Fruit fly (Drosophila melanogaster) whole organism, embryonic: Measurements from ENCODE around the gene CG13912.

Experiments
- Awh ChIP-seq: fragments of 200-800 bp; sonication (Bioruptor generic); IDR thresholded peaks from 2 replicates; pipeline ENCODE4, ENCODE4 v1.3.6; 2022; ENCODE audit warnings: missing biosample characterization, missing genetic modification characterization
- Bgb ChIP-seq: fragments of 200-800 bp; sonication (Bioruptor generic); IDR thresholded peaks from 2 replicates; pipeline ENCODE4 v1.3.6; 2022; ENCODE audit warnings: missing biosample characterization, missing genetic modification characterization; ENCODE audit not compliant: partially characterized antibody
- Blimp-1 ChIP-seq: fragments of 200-800 bp; sonication (Bioruptor generic); optimal IDR thresholded peaks from 3 replicates; lab custom pipeline; 2018; ENCODE audit warnings: missing biosample characterization, missing genetic modification characterization, mild to moderate bottlenecking, moderate library complexity, missing genetic modification reagents
- Bteb2 ChIP-seq: fragments of 200-800 bp; sonication (Bioruptor generic); optimal IDR thresholded peaks from 2 replicates; lab custom pipeline; 2016; ENCODE audit warnings: missing biosample characterization, missing genetic modification characterization
- CG10959 ChIP-seq: fragments of 200-800 bp; sonication (Bioruptor generic); IDR thresholded peaks from 2 replicates; pipeline ENCODE4 v1.3.6; 2022; ENCODE audit warnings: missing biosample characterization, missing genetic modification characterization
- CG11504 ChIP-seq: fragments of 200-800 bp; sonication (Bioruptor generic); optimal IDR thresholded peaks from 3 replicates; lab custom pipeline; 2019; ENCODE audit warnings: missing biosample characterization, mild to moderate bottlenecking, missing genetic modification characterization, moderate library complexity
- CG11723 ChIP-seq: fragments of 200-800 bp; sonication (Bioruptor generic); optimal IDR thresholded peaks from 2 replicates; lab custom pipeline; 2017; ENCODE audit warnings: missing biosample characterization, mild to moderate bottlenecking, missing genetic modification characterization
- CG12769 ChIP-seq: fragments of 200-800 bp; sonication (Bioruptor generic); optimal IDR thresholded peaks from 2 replicates; lab custom pipeline; 2019; ENCODE audit warnings: missing biosample characterization, mild to moderate bottlenecking, missing genetic modification characterization, moderate library complexity
- CG12942 ChIP-seq: fragments of 200-800 bp; sonication (Bioruptor generic); optimal IDR thresholded peaks from 3 replicates; lab custom pipeline; 2016; ENCODE audit warnings: missing biosample characterization, missing genetic modification characterization
- CG14860 ChIP-seq: fragments of 200-800 bp; sonication (Bioruptor generic); IDR thresholded peaks from 3 replicates; pipeline ENCODE4 v1.3.6; 2022; ENCODE audit warnings: missing biosample characterization, missing genetic modification characterization; ENCODE audit not compliant: partially characterized antibody
- CG15011 ChIP-seq: fragments of 200-800 bp; sonication (Bioruptor generic); optimal IDR thresholded peaks from 3 replicates; lab custom pipeline; 2018; ENCODE audit warnings: missing biosample characterization, mild to moderate bottlenecking, missing genetic modification characterization
- CG18262 ChIP-seq: fragments of 200-800 bp; optimal IDR thresholded peaks from 3 replicates; lab custom pipeline; 2019; ENCODE audit warnings: missing biosample characterization, mild to moderate bottlenecking, missing genetic modification characterization, moderate library complexity
- CG18764 ChIP-seq: fragments of 200-800 bp; sonication (Bioruptor generic); optimal IDR thresholded peaks from 3 replicates; lab custom pipeline; 2016; ENCODE audit warnings: missing biosample characterization, missing genetic modification characterization
- CG2712 ChIP-seq: fragments of 200-800 bp; optimal IDR thresholded peaks from 3 replicates; lab custom pipeline; 2019; ENCODE audit warnings: missing biosample characterization, mild to moderate bottlenecking, missing genetic modification characterization, moderate library complexity
- CG31388 ChIP-seq: fragments of 200-800 bp; sonication (Bioruptor generic); optimal IDR thresholded peaks from 2 replicates; lab custom pipeline; 2016; ENCODE audit warnings: missing biosample characterization, missing genetic modification characterization
- CG32767 ChIP-seq: fragments of 200-800 bp; sonication (Bioruptor generic); IDR thresholded peaks from 2 replicates; pipeline ENCODE4 v1.3.6; 2022; ENCODE audit warnings: missing biosample characterization, missing genetic modification characterization
- CG33557 ChIP-seq: fragments of 200-800 bp; sonication (Bioruptor generic); optimal IDR thresholded peaks from 2 replicates; lab custom pipeline; 2019; ENCODE audit warnings: missing biosample characterization, mild to moderate bottlenecking, missing genetic modification characterization, moderate library complexity
- CG4328 ChIP-seq: fragments of 200-800 bp; sonication (Bioruptor generic); optimal IDR thresholded peaks from 3 replicates; lab custom pipeline; 2017; ENCODE audit warnings: missing biosample characterization, missing genetic modification reagents, missing genetic modification characterization
- CG4360 ChIP-seq: fragments of 200-800 bp; sonication (Bioruptor generic); IDR thresholded peaks from 2 replicates; pipeline ENCODE4 v1.3.6; 2022; ENCODE audit warnings: missing biosample characterization, missing genetic modification characterization
- CG4707 ChIP-seq: fragments of 200-800 bp; sonication (Bioruptor generic); optimal IDR thresholded peaks from 2 replicates; lab custom pipeline; 2018; ENCODE audit warnings: missing biosample characterization, mild to moderate bottlenecking, missing genetic modification characterization, moderate library complexity
- CG4730 ChIP-seq: fragments of 200-800 bp; sonication (Bioruptor generic); IDR thresholded peaks from 2 replicates; pipeline ENCODE4 v1.3.6; 2022; ENCODE audit warnings: missing biosample characterization, missing genetic modification characterization
- CG7987 ChIP-seq: fragments of 200-800 bp; sonication (Bioruptor generic); optimal IDR thresholded peaks from 2 replicates; lab custom pipeline; 2018; ENCODE audit warnings: missing biosample characterization, mild to moderate bottlenecking, missing genetic modification characterization, moderate library complexity
- CG8359 ChIP-seq: fragments of 200-800 bp; sonication (Bioruptor generic); optimal IDR thresholded peaks from 2 replicates; lab custom pipeline; 2017; ENCODE audit warnings: missing biosample characterization, mild to moderate bottlenecking, missing genetic modification characterization, borderline replicate concordance
- CG8388 ChIP-seq: fragments of 200-800 bp; sonication (Bioruptor generic); optimal IDR thresholded peaks from 2 replicates; lab custom pipeline; 2019; ENCODE audit warnings: missing biosample characterization, mild to moderate bottlenecking, missing genetic modification characterization, moderate library complexity
- CG9876 ChIP-seq: fragments of 200-800 bp; sonication (Bioruptor generic); optimal IDR thresholded peaks from 2 replicates; lab custom pipeline; 2016; ENCODE audit warnings: missing biosample characterization, missing genetic modification characterization
- D19A ChIP-seq: fragments of 200-800 bp; optimal IDR thresholded peaks from 3 replicates; lab custom pipeline; 2019; ENCODE audit warnings: missing biosample characterization, mild to moderate bottlenecking, missing genetic modification characterization, moderate library complexity
- Eip74EF ChIP-seq, 2 experiments: fragments of 200-800 bp in 1 of 2; fragments of >200 bp in 1 of 2; sonication (Bioruptor generic) in 1 of 2; optimal IDR thresholded peaks; 2 replicates each; lab custom pipeline; 2017 to 2019; ENCODE audit warnings: missing biosample characterization in 2 of 2, missing genetic modification characterization in 2 of 2, mild to moderate bottlenecking in 1 of 2, moderate library complexity in 1 of 2
- HLH3B ChIP-seq: fragments of 200-800 bp; sonication (Bioruptor generic); IDR thresholded peaks from 2 replicates; pipeline ENCODE4 v1.3.6; 2022; ENCODE audit warnings: missing biosample characterization, missing genetic modification characterization
- NC2α ChIP-seq: fragments of 200-800 bp; sonication (Bioruptor generic); optimal IDR thresholded peaks from 2 replicates; lab custom pipeline; 2016; ENCODE audit warnings: missing biosample characterization, missing genetic modification characterization
- Optix ChIP-seq: fragments of 200-800 bp; sonication (Bioruptor generic); IDR thresholded peaks from 3 replicates; pipeline ENCODE4 v1.3.6; 2022; ENCODE audit warnings: missing biosample characterization, missing genetic modification characterization
- Poxn ChIP-seq: fragments of 200-800 bp; sonication (Bioruptor generic); IDR thresholded peaks from 2 replicates; pipeline ENCODE4 v1.3.6; 2022; ENCODE audit warnings: missing biosample characterization, missing genetic modification characterization
- Six4 ChIP-seq: fragments of 200-800 bp; sonication (Bioruptor generic); optimal IDR thresholded peaks from 2 replicates; lab custom pipeline; 2016; ENCODE audit warnings: missing biosample characterization, missing genetic modification characterization
- Spps ChIP-seq: fragments of 200-800 bp; sonication (Bioruptor generic); optimal IDR thresholded peaks from 2 replicates; lab custom pipeline; 2018; ENCODE audit warnings: missing biosample characterization, mild to moderate bottlenecking, missing genetic modification characterization
- ap ChIP-seq: fragments of 200-800 bp; sonication (Bioruptor generic); IDR thresholded peaks from 2 replicates; pipeline ENCODE4 v1.3.6; 2022; ENCODE audit warnings: missing biosample characterization, missing genetic modification characterization
- ato ChIP-seq: fragments of 200-800 bp; sonication (Bioruptor generic); IDR thresholded peaks from 2 replicates; pipeline ENCODE4 v1.3.6; 2022; ENCODE audit warnings: missing biosample characterization, missing genetic modification characterization; ENCODE audit not compliant: partially characterized antibody
- bigmax ChIP-seq: fragments of 200-800 bp; sonication (Bioruptor generic); optimal IDR thresholded peaks from 2 replicates; lab custom pipeline; 2018; ENCODE audit warnings: missing biosample characterization, mild to moderate bottlenecking, missing genetic modification characterization
- br ChIP-seq: fragments of >200 bp; optimal IDR thresholded peaks from 2 replicates; lab custom pipeline; 2017
- btn ChIP-seq: fragments of 200-800 bp; sonication (Bioruptor generic); optimal IDR thresholded peaks from 2 replicates; lab custom pipeline; 2016; ENCODE audit warnings: missing biosample characterization, missing genetic modification characterization
- chif ChIP-seq, 2 experiments: fragments of 200-800 bp; sonication (Bioruptor generic); optimal IDR thresholded peaks; 3 replicates each; lab custom pipeline; 2016; ENCODE audit warnings: missing biosample characterization in 2 of 2, missing genetic modification characterization in 2 of 2
- dati ChIP-seq: fragments of 200-800 bp; sonication (Bioruptor generic); IDR thresholded peaks from 2 replicates; pipeline ENCODE4 v1.3.6; 2022; ENCODE audit warnings: missing biosample characterization, missing genetic modification characterization
- dmrt11E ChIP-seq: fragments of 200-800 bp; sonication (Bioruptor generic); optimal IDR thresholded peaks from 3 replicates; lab custom pipeline; 2018; ENCODE audit warnings: missing biosample characterization, mild to moderate bottlenecking, missing genetic modification characterization, moderate library complexity
- gce ChIP-seq: fragments of 200-800 bp; sonication (Bioruptor generic); IDR thresholded peaks from 3 replicates; pipeline ENCODE4 v1.3.6; 2022; ENCODE audit warnings: missing biosample characterization, missing genetic modification characterization
- gsb-n ChIP-seq: fragments of 200-800 bp; sonication (Bioruptor generic); optimal IDR thresholded peaks from 3 replicates; lab custom pipeline; 2018; ENCODE audit warnings: missing biosample characterization, mild to moderate bottlenecking, missing genetic modification characterization
- kni ChIP-seq: fragments of 200-800 bp; sonication (Bioruptor generic); optimal IDR thresholded peaks from 3 replicates; lab custom pipeline; 2017; ENCODE audit warnings: mild to moderate bottlenecking, missing biosample characterization, missing genetic modification reagents, missing genetic modification characterization
- otp ChIP-seq: fragments of 200-800 bp; sonication (Bioruptor generic); IDR thresholded peaks from 3 replicates; pipeline ENCODE4, ENCODE4 v1.3.6; 2022; ENCODE audit warnings: missing biosample characterization, missing genetic modification characterization
- rib ChIP-seq: fragments of 200-800 bp; sonication (Bioruptor generic); IDR thresholded peaks from 2 replicates; pipeline ENCODE4 v1.3.6; 2022; ENCODE audit warnings: missing biosample characterization, missing genetic modification characterization
- sob ChIP-seq: fragments of 200-800 bp; sonication (Bioruptor generic); IDR thresholded peaks from 2 replicates; pipeline ENCODE4 v1.3.6; 2022; ENCODE audit warnings: missing biosample characterization, missing genetic modification characterization
- tll ChIP-seq, 2 experiments: fragments of 200-800 bp in 1 of 2; fragments of >200 bp in 1 of 2; sonication (Bioruptor generic) in 1 of 2; optimal IDR thresholded peaks; 2 replicates each; lab custom pipeline; 2017 to 2019; ENCODE audit warnings: missing biosample characterization in 2 of 2, missing genetic modification characterization in 2 of 2, mild to moderate bottlenecking in 1 of 2, moderate library complexity in 1 of 2
- usp ChIP-seq: fragments of >200 bp; optimal IDR thresholded peaks from 2 replicates; lab custom pipeline; 2017; ENCODE audit warnings: missing biosample characterization, missing genetic modification characterization
- wek ChIP-seq: fragments of 200-800 bp; sonication (Bioruptor generic); optimal IDR thresholded peaks from 3 replicates; lab custom pipeline; 2018; ENCODE audit warnings: missing biosample characterization, mild to moderate bottlenecking, missing genetic modification characterization, moderate library complexity

Gene CG13912

DNA sequence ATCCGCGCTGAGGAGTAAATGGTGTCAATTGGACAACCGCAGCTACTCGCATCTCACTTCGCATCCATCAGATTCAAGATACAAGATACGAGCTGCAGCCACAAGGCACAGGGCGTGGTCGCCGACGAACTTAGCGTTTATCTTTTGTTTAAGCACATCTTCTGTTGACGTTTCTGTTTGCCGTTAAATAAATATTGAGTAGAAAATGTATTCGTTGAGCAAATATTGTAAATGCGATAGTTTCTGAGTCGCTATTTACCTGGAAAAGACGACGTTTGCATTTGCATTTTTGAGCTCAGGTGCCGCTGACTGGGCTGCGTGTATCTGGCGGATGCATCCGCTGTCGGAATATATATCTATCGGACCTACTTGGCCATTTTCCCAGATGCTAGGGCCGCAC lies 23.1 kb upstream of the CG13912 start (continued):
- TF ChIP-seq gsb-n (tag; lab: Kevin White, UChicago) = peak; percentile 63
- peak; percentile 75 for TF ChIP-seq CG8359 (GFP tag; lab: Kevin White, UChicago)
- TF ChIP-seq Optix = no peak
- no peak for TF ChIP-seq CG12769 (tag; lab: Kevin White, UChicago)
- no peak for TF ChIP-seq CG31388 (GFP tag; lab: Kevin White, UChicago)
- no peak for TF ChIP-seq br (lab: Kevin White, UChicago)
- TF ChIP-seq CG11723 = peak; percentile 62
- TF ChIP-seq usp = no peak
- peak; percentile 81 for TF ChIP-seq CG33557 (GFP tag; lab: Kevin White, UChicago)
- TF ChIP-seq Bteb2 (GFP tag; lab: Kevin White, UChicago) = no peak
- TF ChIP-seq Awh (GFP tag; lab: Robert Waterston, UW) = peak; percentile 88; the same call in 1 of the 2 replicates
- 0 out of 2 replicates have a peak, but pooled peaks have one; percentile 19 for TF ChIP-seq rib (GFP tag; lab: Robert Waterston, UW)
- no peak for TF ChIP-seq CG14860 (GFP tag; lab: Robert Waterston, UW)
- TF ChIP-seq wek = peak; percentile 85
- peak; percentile 55 for TF ChIP-seq CG15011 (GFP tag; lab: Kevin White, UChicago)
- TF ChIP-seq Spps = peak; percentile 17
- peak; percentile 76 for TF ChIP-seq gce (GFP tag; lab: Robert Waterston, UW)
- no peak for TF ChIP-seq CG4730 (GFP tag; lab: Robert Waterston, UW)
- peak; percentile 49 for TF ChIP-seq btn (GFP tag; lab: Kevin White, UChicago)
- peak; percentile 62 for TF ChIP-seq CG4328
- 0 out of 2 replicates have a peak, but pooled peaks have one; percentile 17 for TF ChIP-seq CG10959 (GFP tag; lab: Robert Waterston, UW)
- TF ChIP-seq bigmax (GFP tag; lab: Kevin White, UChicago) = peak; percentile 33
- TF ChIP-seq Blimp-1 (GFP tag; lab: Kevin White, UChicago) = peak; percentile 70
- peak; percentile 1 for TF ChIP-seq CG18764 (GFP tag; lab: Kevin White, UChicago)
- TF ChIP-seq CG12942 (GFP tag; lab: Kevin White, UChicago) = peak; percentile 16
- TF ChIP-seq kni (GFP tag; lab: Kevin White, UChicago) = peak; percentile 94
- no peak for TF ChIP-seq Six4 (GFP tag; lab: Kevin White, UChicago)
- peak; percentile 13 for TF ChIP-seq CG18262 (tag; lab: Kevin White, UChicago)
- peak; percentile 78; the same call in 2 of the 3 replicates for TF ChIP-seq otp (GFP tag; lab: Robert Waterston, UW)
- peak in 1 of 2 experiments; percentile 6 for TF ChIP-seq chif (GFP tag; optimal IDR thresholded peaks at IDR 0.05; lab: Kevin White, UChicago)
- peak; percentile 58 for TF ChIP-seq dmrt11E (tag; lab: Kevin White, UChicago)
- peak; percentile 64 for TF ChIP-seq CG7987 (GFP tag; lab: Kevin White, UChicago)
- no peak for TF ChIP-seq dati
- 0 out of 2 replicates have a peak, but pooled peaks have one; percentile 10 for TF ChIP-seq ap
- peak; percentile 26 for TF ChIP-seq CG2712 (tag; lab: Kevin White, UChicago)
- TF ChIP-seq CG8388 (GFP tag; lab: Kevin White, UChicago) = no peak
- peak; percentile 56 for TF ChIP-seq CG11504 (tag; lab: Kevin White, UChicago)
- TF ChIP-seq Poxn (GFP tag; lab: Robert Waterston, UW) = no peak
- TF ChIP-seq Bgb (GFP tag; lab: Robert Waterston, UW) = no peak
- TF ChIP-seq HLH3B (GFP tag; lab: Robert Waterston, UW) = peak; percentile 32; the same call in 1 of the 2 replicates
- peak in 1 of 2 experiments; percentile 97 for TF ChIP-seq tll (GFP tag; optimal IDR thresholded peaks at IDR 0.05; lab: Kevin White, UChicago)
- TF ChIP-seq D19A (tag; lab: Kevin White, UChicago) = peak; percentile 14
- no peak for TF ChIP-seq CG32767 (GFP tag; lab: Robert Waterston, UW)
- no peak for TF ChIP-seq CG9876
- TF ChIP-seq ato = no peak
- TF ChIP-seq CG4360 = peak; percentile 10; the same call in 1 of the 2 replicates
- peak; percentile 81 for TF ChIP-seq CG4707 (GFP tag; lab: Kevin White, UChicago)
- peak; percentile 8 for TF ChIP-seq NC2α (GFP tag; lab: Kevin White, UChicago)
- peak; percentile 50; the same call in 1 of the 2 replicates for TF ChIP-seq sob (GFP tag; lab: Robert Waterston, UW)
- TF ChIP-seq Eip74EF (GFP tag; optimal IDR thresholded peaks at IDR 0.05; lab: Kevin White, UChicago) = peak in 1 of 2 experiments; percentile 8
